Fruit fly (Drosophila melanogaster) whole organism, embryonic: ENCODE measurements around the gene CG15382.
A peak's percentile ranks its signal among the peaks of the same experiment; 100 is the strongest.

Source experiments
- Atf-2 ChIP-seq: fragments of 200-800 bp; sonication (Bioruptor generic); optimal IDR thresholded peaks from 2 replicates; lab custom pipeline; 2016; ENCODE audit warnings: missing biosample characterization, missing genetic modification characterization
- CG10654 ChIP-seq: fragments of 200-800 bp; sonication (Bioruptor generic); optimal IDR thresholded peaks from 2 replicates; lab custom pipeline; 2016; ENCODE audit warnings: missing biosample characterization, missing genetic modification characterization
- CG11696 ChIP-seq: fragments of 200-800 bp; sonication (Bioruptor generic); IDR thresholded peaks from 2 replicates; pipeline ENCODE4 v1.3.6; 2022; ENCODE audit warnings: missing biosample characterization, missing genetic modification characterization
- CG12219 ChIP-seq: fragments of 200-800 bp; sonication (Bioruptor generic); optimal IDR thresholded peaks from 3 replicates; lab custom pipeline; 2018; ENCODE audit warnings: missing biosample characterization, mild to moderate bottlenecking, missing genetic modification characterization
- CG12236 ChIP-seq: fragments of 200-800 bp; sonication (Bioruptor generic); optimal IDR thresholded peaks from 2 replicates; lab custom pipeline; 2016; ENCODE audit warnings: missing biosample characterization, missing genetic modification characterization
- CG12299 ChIP-seq: fragments of 200-800 bp; sonication (Bioruptor generic); optimal IDR thresholded peaks from 2 replicates; lab custom pipeline; 2018; ENCODE audit warnings: missing biosample characterization, mild to moderate bottlenecking, missing genetic modification characterization
- CG1233 ChIP-seq: fragments of 200-800 bp; sonication (Bioruptor generic); optimal IDR thresholded peaks from 4 replicates; lab custom pipeline; 2018; ENCODE audit warnings: missing biosample characterization, mild to moderate bottlenecking, missing genetic modification characterization
- CG12744 ChIP-seq: fragments of 200-800 bp; sonication (Bioruptor generic); optimal IDR thresholded peaks from 2 replicates; lab custom pipeline; 2016; ENCODE audit warnings: missing biosample characterization, missing genetic modification characterization
- CG13123 ChIP-seq: fragments of 200-800 bp; sonication (Bioruptor generic); optimal IDR thresholded peaks from 2 replicates; lab custom pipeline; 2016; ENCODE audit warnings: missing biosample characterization, missing genetic modification characterization
- CG13775 ChIP-seq: fragments of 200-800 bp; sonication (Bioruptor generic); optimal IDR thresholded peaks from 3 replicates; lab custom pipeline; 2017; ENCODE audit warnings: missing biosample characterization, mild to moderate bottlenecking, missing genetic modification characterization
- CG15011 ChIP-seq: fragments of 200-800 bp; sonication (Bioruptor generic); optimal IDR thresholded peaks from 3 replicates; lab custom pipeline; 2018; ENCODE audit warnings: missing biosample characterization, mild to moderate bottlenecking, missing genetic modification characterization
- CG15601 ChIP-seq: fragments of 200-800 bp; sonication (Bioruptor generic); optimal IDR thresholded peaks from 3 replicates; lab custom pipeline; 2019; ENCODE audit warnings: missing biosample characterization, mild to moderate bottlenecking, missing genetic modification characterization, moderate library complexity
- CG1647 ChIP-seq: fragments of 200-800 bp; sonication (Bioruptor generic); optimal IDR thresholded peaks from 3 replicates; lab custom pipeline; 2016; ENCODE audit warnings: missing biosample characterization, missing genetic modification characterization
- CG1792 ChIP-seq: fragments of 200-800 bp; sonication (Bioruptor generic); optimal IDR thresholded peaks from 2 replicates; lab custom pipeline; 2016; ENCODE audit warnings: missing biosample characterization, missing genetic modification characterization
- CG34376 ChIP-seq: fragments of 200-800 bp; sonication (Bioruptor generic); optimal IDR thresholded peaks from 2 replicates; lab custom pipeline; 2018; ENCODE audit warnings: missing biosample characterization, mild to moderate bottlenecking, missing genetic modification characterization
- CG4282 ChIP-seq: fragments of 200-800 bp; sonication (Bioruptor generic); optimal IDR thresholded peaks from 2 replicates; lab custom pipeline; 2016; ENCODE audit warnings: missing biosample characterization, missing genetic modification characterization
- CG4424 ChIP-seq: fragments of 200-800 bp; sonication (Bioruptor generic); optimal IDR thresholded peaks from 3 replicates; lab custom pipeline; 2016; ENCODE audit warnings: missing biosample characterization, missing genetic modification characterization
- CG6689 ChIP-seq: fragments of 200-800 bp; sonication (Bioruptor generic); IDR thresholded peaks from 2 replicates; pipeline ENCODE4 v1.3.6; 2022; ENCODE audit warnings: missing biosample characterization, missing genetic modification characterization
- CG6813 ChIP-seq: fragments of 200-800 bp; sonication (Bioruptor generic); optimal IDR thresholded peaks from 2 replicates; lab custom pipeline; 2017; ENCODE audit warnings: missing biosample characterization, missing genetic modification characterization, mild to moderate bottlenecking, moderate library complexity, missing genetic modification reagents
- CG7271 ChIP-seq: fragments of 200-800 bp; sonication (Bioruptor generic); optimal IDR thresholded peaks from 2 replicates; lab custom pipeline; 2018; ENCODE audit warnings: missing biosample characterization, mild to moderate bottlenecking, missing genetic modification characterization, moderate library complexity
- CG7357 ChIP-seq: fragments of 200-800 bp; sonication (Bioruptor generic); IDR thresholded peaks from 3 replicates; pipeline ENCODE4 v1.3.6; 2022; ENCODE audit warnings: missing biosample characterization, missing genetic modification characterization
- CG8281 ChIP-seq: fragments of 200-800 bp; sonication (Bioruptor generic); optimal IDR thresholded peaks from 2 replicates; lab custom pipeline; 2018; ENCODE audit warnings: missing biosample characterization, mild to moderate bottlenecking, missing genetic modification characterization, moderate library complexity
- CG8290 ChIP-seq, 3 experiments: fragments of 200-800 bp; sonication (Bioruptor generic); optimal IDR thresholded peaks; 2 replicates each; lab custom pipeline; 2016 to 2019; ENCODE audit warnings: missing biosample characterization in 3 of 3, missing genetic modification characterization in 3 of 3, mild to moderate bottlenecking in 2 of 3, moderate library complexity in 1 of 3
- CG9797 ChIP-seq: fragments of 200-800 bp; sonication (Bioruptor generic); optimal IDR thresholded peaks from 3 replicates; lab custom pipeline; 2018; ENCODE audit warnings: missing biosample characterization, mild to moderate bottlenecking, missing genetic modification characterization
- CHES-1-like ChIP-seq: fragments of 200-800 bp; sonication (Bioruptor generic); optimal IDR thresholded peaks from 2 replicates; lab custom pipeline; 2016; ENCODE audit warnings: missing biosample characterization, missing genetic modification characterization
- D19A ChIP-seq: fragments of 200-800 bp; optimal IDR thresholded peaks from 3 replicates; lab custom pipeline; 2019; ENCODE audit warnings: missing biosample characterization, mild to moderate bottlenecking, missing genetic modification characterization, moderate library complexity
- Dip3 ChIP-seq: fragments of 200-800 bp; sonication (Bioruptor generic); optimal IDR thresholded peaks from 3 replicates; lab custom pipeline; 2016; ENCODE audit warnings: missing biosample characterization, missing genetic modification characterization
- E2f2 ChIP-seq: fragments of 200-800 bp; sonication (Bioruptor generic); IDR thresholded peaks from 2 replicates; pipeline ENCODE4 v1.3.6; 2022; ENCODE audit warnings: missing biosample characterization, missing genetic modification characterization
- H15 ChIP-seq: fragments of 200-800 bp; sonication (Bioruptor generic); IDR thresholded peaks from 3 replicates; pipeline ENCODE4 v1.3.6; 2022; ENCODE audit warnings: missing biosample characterization, missing genetic modification characterization
- Hmr ChIP-seq: fragments of 200-800 bp; sonication (Bioruptor generic); optimal IDR thresholded peaks from 3 replicates; lab custom pipeline; 2017; ENCODE audit warnings: mild to moderate bottlenecking, missing biosample characterization, missing genetic modification reagents, missing genetic modification characterization
- Hr51 ChIP-seq, 2 experiments: fragments of 200-800 bp; sonication (Bioruptor generic); optimal IDR thresholded peaks; 2 replicates in 1 of 2; 3 replicates in 1 of 2; lab custom pipeline; 2016 to 2018; ENCODE audit warnings: missing biosample characterization in 2 of 2, missing genetic modification characterization in 2 of 2, mild to moderate bottlenecking in 1 of 2, moderate library complexity in 1 of 2
- Mad ChIP-seq: fragments of 200-800 bp; sonication (Bioruptor generic); optimal IDR thresholded peaks from 2 replicates; lab custom pipeline; 2016; ENCODE audit warnings: missing biosample characterization, missing genetic modification characterization
- Nf-YA ChIP-seq: fragments of 200-800 bp; sonication (Bioruptor generic); IDR thresholded peaks from 2 replicates; pipeline ENCODE4 v1.3.6; 2022; ENCODE audit warnings: missing biosample characterization, missing genetic modification characterization
- Nf-YC ChIP-seq: fragments of 200-800 bp; optimal IDR thresholded peaks from 3 replicates; lab custom pipeline; 2019; ENCODE audit warnings: missing biosample characterization, mild to moderate bottlenecking, missing genetic modification characterization, moderate library complexity
- Sin3A ChIP-seq: fragments of >200 bp; optimal IDR thresholded peaks from 2 replicates; lab custom pipeline; 2018
- bab2 ChIP-seq: fragments of 200-800 bp; sonication (Bioruptor generic); optimal IDR thresholded peaks from 2 replicates; lab custom pipeline; 2016; ENCODE audit warnings: missing biosample characterization, missing genetic modification characterization
- disco-r ChIP-seq: fragments of 200-800 bp; sonication (Bioruptor generic); optimal IDR thresholded peaks from 2 replicates; lab custom pipeline; 2016; ENCODE audit warnings: missing biosample characterization, missing genetic modification characterization
- exex ChIP-seq: fragments of 200-800 bp; sonication (Bioruptor generic); optimal IDR thresholded peaks from 4 replicates; lab custom pipeline; 2018; ENCODE audit warnings: missing biosample characterization, mild to moderate bottlenecking, missing genetic modification characterization, moderate library complexity
- gem ChIP-seq: fragments of 200-800 bp; sonication (Bioruptor generic); optimal IDR thresholded peaks from 2 replicates; lab custom pipeline; 2019; ENCODE audit warnings: missing biosample characterization, mild to moderate bottlenecking, missing genetic modification characterization, moderate library complexity
- gsb ChIP-seq: fragments of 200-800 bp; sonication (Bioruptor generic); IDR thresholded peaks from 2 replicates; pipeline ENCODE4 v1.3.6; 2022; ENCODE audit warnings: missing biosample characterization, missing genetic modification characterization
- insv ChIP-seq, 2 experiments: fragments of 200-800 bp; sonication (Bioruptor generic); optimal IDR thresholded peaks; 3 replicates each; lab custom pipeline; 2016 to 2018; ENCODE audit warnings: missing biosample characterization in 2 of 2, missing genetic modification characterization in 2 of 2
- kay ChIP-seq: fragments of 200-800 bp; sonication (Bioruptor generic); optimal IDR thresholded peaks from 2 replicates; lab custom pipeline; 2016; ENCODE audit warnings: missing biosample characterization, missing genetic modification characterization
- knrl ChIP-seq: fragments of 200-800 bp; sonication (Bioruptor generic); IDR thresholded peaks from 3 replicates; pipeline ENCODE4 v1.3.6; 2022; ENCODE audit warnings: missing biosample characterization, missing genetic modification characterization; ENCODE audit not compliant: partially characterized antibody
- lov ChIP-seq, 2 experiments: fragments of 200-800 bp in 1 of 2; fragments of >200 bp in 1 of 2; sonication (Bioruptor generic) in 1 of 2; IDR thresholded peaks in 1 of 2; optimal IDR thresholded peaks in 1 of 2; 2 replicates in 1 of 2; 3 replicates in 1 of 2; pipeline versions ENCODE4 v1.3.6 to Lab custom; 2017 to 2022; ENCODE audit warnings: missing biosample characterization in 1 of 2, missing genetic modification characterization in 1 of 2
- luna ChIP-seq: fragments of 200-800 bp; sonication (Bioruptor generic); optimal IDR thresholded peaks from 2 replicates; lab custom pipeline; 2016; ENCODE audit warnings: missing biosample characterization, missing genetic modification characterization
- maf-S ChIP-seq: fragments of 200-800 bp; sonication (Bioruptor generic); optimal IDR thresholded peaks from 2 replicates; lab custom pipeline; 2016; ENCODE audit warnings: missing biosample characterization, missing genetic modification characterization
- otp ChIP-seq: fragments of 200-800 bp; sonication (Bioruptor generic); IDR thresholded peaks from 3 replicates; pipeline ENCODE4, ENCODE4 v1.3.6; 2022; ENCODE audit warnings: missing biosample characterization, missing genetic modification characterization
- pros ChIP-seq: fragments of 200-800 bp; sonication (Bioruptor generic); optimal IDR thresholded peaks from 3 replicates; lab custom pipeline; 2019; ENCODE audit warnings: missing biosample characterization, mild to moderate bottlenecking, missing genetic modification characterization, moderate library complexity
- sd ChIP-seq: fragments of 200-800 bp; sonication (Bioruptor generic); optimal IDR thresholded peaks from 3 replicates; lab custom pipeline; 2018; ENCODE audit warnings: missing biosample characterization, mild to moderate bottlenecking, missing genetic modification characterization, moderate library complexity
- sob ChIP-seq: fragments of 200-800 bp; sonication (Bioruptor generic); IDR thresholded peaks from 2 replicates; pipeline ENCODE4 v1.3.6; 2022; ENCODE audit warnings: missing biosample characterization, missing genetic modification characterization
- wek ChIP-seq: fragments of 200-800 bp; sonication (Bioruptor generic); optimal IDR thresholded peaks from 3 replicates; lab custom pipeline; 2018; ENCODE audit warnings: missing biosample characterization, mild to moderate bottlenecking, missing genetic modification characterization, moderate library complexity

The CG15382 gene

DNA sequence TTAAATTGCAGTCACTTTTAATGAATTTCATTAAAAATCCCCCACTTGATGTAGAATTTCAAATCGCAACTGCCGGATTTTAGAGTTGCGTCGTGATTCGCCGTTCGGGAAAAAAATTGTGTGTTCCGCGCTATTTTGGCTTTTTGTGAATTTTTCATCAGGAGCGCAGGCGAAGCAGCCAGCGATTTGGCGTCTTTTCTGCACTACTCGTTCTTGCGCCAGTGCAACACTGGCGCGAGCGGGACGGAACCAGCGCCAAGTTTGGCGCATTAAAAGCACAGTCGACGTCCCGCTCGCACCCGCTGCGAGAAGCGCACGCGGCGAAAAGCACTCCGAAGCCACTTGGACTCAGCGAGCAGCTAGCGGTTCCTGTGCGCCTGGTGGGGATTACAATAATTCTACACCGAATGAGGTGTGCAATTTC, 37.8 kb downstream of the CG15382 start (continued):
- TF ChIP-seq Mad (peak; percentile 30), CG34376 (GFP tag; lab: Kevin White, UChicago) (peak; percentile 84), CG7357 (GFP tag; lab: Robert Waterston, UW) (no peak), CG12744 (GFP tag; lab: Kevin White, UChicago) (peak; percentile 46), sob (GFP tag; lab: Robert Waterston, UW) (no peak), CG12299 (tag; lab: Kevin White, UChicago) (peak; percentile 22), CG10654 (GFP tag; lab: Kevin White, UChicago) (no peak), CG8290 (GFP tag; optimal IDR thresholded peaks at IDR 0.05; lab: Kevin White, UChicago) (peak; percentile 21), CG8290 (tag; optimal IDR thresholded peaks at IDR 0.05; lab: Kevin White, UChicago) (peak; percentile 42 to 80), otp (no peak), CG6813 (GFP tag; lab: Kevin White, UChicago) (peak; percentile 57), pros (peak; percentile 79), D19A (peak; percentile 40), CG7271 (no peak), CG1647 (GFP tag; lab: Kevin White, UChicago) (no peak), Dip3 (GFP tag; lab: Kevin White, UChicago) (no peak), CG12219 (GFP tag; lab: Kevin White, UChicago) (peak; percentile 25), E2f2 (no peak), gsb (GFP tag; lab: Robert Waterston, UW) (no peak), luna (GFP tag; lab: Kevin White, UChicago) (no peak), exex (tag; lab: Kevin White, UChicago) (peak; percentile 9), CG15601 (tag; lab: Kevin White, UChicago) (peak; percentile 65), CHES-1-like (GFP tag; lab: Kevin White, UChicago) (peak; percentile 3), CG4424 (GFP tag; lab: Kevin White, UChicago) (no peak), CG1233 (GFP tag; lab: Kevin White, UChicago) (peak; percentile 28), CG6689 (GFP tag; lab: Robert Waterston, UW) (no peak), wek (peak; percentile 29), CG9797 (GFP tag; lab: Kevin White, UChicago) (peak; percentile 17), CG8281 (tag; lab: Kevin White, UChicago) (peak; percentile 12), kay (peak; percentile 18), Sin3A (lab: Kevin White, UChicago) (peak; percentile 3), lov (optimal IDR thresholded peaks at IDR 0.05; lab: Kevin White, UChicago) (no peak), lov (GFP tag; IDR thresholded peaks at IDR 0.05; lab: Robert Waterston, UW) (no peak), Nf-YA (GFP tag; lab: Robert Waterston, UW) (no peak), CG1792 (GFP tag; lab: Kevin White, UChicago) (no peak), maf-S (GFP tag; lab: Kevin White, UChicago) (no peak), CG13775 (GFP tag; lab: Kevin White, UChicago) (no peak), gem (no peak), knrl (GFP tag; lab: Robert Waterston, UW) (no peak), CG4282 (GFP tag; lab: Kevin White, UChicago) (peak; percentile 1), CG11696 (GFP tag; lab: Robert Waterston, UW) (no peak), Atf-2 (no peak), H15 (GFP tag; lab: Robert Waterston, UW) (no peak), insv (GFP tag; optimal IDR thresholded peaks at IDR 0.05; lab: Kevin White, UChicago) (no peak), Hmr (GFP tag; lab: Kevin White, UChicago) (peak; percentile 97), bab2 (no peak), disco-r (peak; percentile 15), CG15011 (GFP tag; lab: Kevin White, UChicago) (no peak), sd (tag; lab: Kevin White, UChicago) (peak; percentile 92), CG12236 (GFP tag; lab: Kevin White, UChicago) (no peak), Hr51 (GFP tag; optimal IDR thresholded peaks at IDR 0.05; lab: Kevin White, UChicago) (peak in 1 of 2 experiments; percentile 45), CG13123 (GFP tag; lab: Kevin White, UChicago) (peak; percentile 16), Nf-YC (peak; percentile 91)
